Worm (Caenorhabditis elegans) whole organism, L1 larva: Measurements from ENCODE around the gene rom-2.

ENCODE experiments used
- C04F5.9 ChIP-seq: sonication (generic microtip); optimal IDR thresholded peaks from 2 replicates; lab custom pipeline; 2016; ENCODE audit warnings: missing genetic modification characterization, missing compliant biosample characterization
- ceh-82 ChIP-seq, 3 experiments: fragments of 150-350 bp in 1 of 3; sonication (generic microtip) in 2 of 3; optimal IDR thresholded peaks; 2 replicates each; lab custom pipeline; 2014 to 2017; ENCODE audit warnings: missing biosample characterization in 3 of 3, missing genetic modification characterization in 3 of 3
- lin-15B ChIP-seq: fragments of 150-350 bp; sonication (generic microtip); optimal IDR thresholded peaks from 3 replicates; lab custom pipeline; 2014; ENCODE audit warnings: missing biosample characterization, missing genetic modification characterization
- lsy-2 ChIP-seq, 2 experiments: fragments of 150-350 bp; optimal IDR thresholded peaks; 2 replicates each; lab custom pipeline; 2014; ENCODE audit warnings: missing biosample characterization in 2 of 2, missing genetic modification characterization in 2 of 2
- pag-3 ChIP-seq: sonication (generic microtip); optimal IDR thresholded peaks from 2 replicates; lab custom pipeline; 2017; ENCODE audit warnings: missing genetic modification characterization, mild to moderate bottlenecking, missing compliant biosample characterization, antibody characterized with exemption, borderline replicate concordance; ENCODE audit not compliant: insufficient read depth
- ztf-11 ChIP-seq, 2 experiments: sonication (generic microtip); optimal IDR thresholded peaks; 2 replicates each; lab custom pipeline; 2016 to 2017; ENCODE audit warnings: missing genetic modification characterization in 2 of 2, missing biosample characterization in 1 of 2, missing compliant biosample characterization in 1 of 2

DNA sequence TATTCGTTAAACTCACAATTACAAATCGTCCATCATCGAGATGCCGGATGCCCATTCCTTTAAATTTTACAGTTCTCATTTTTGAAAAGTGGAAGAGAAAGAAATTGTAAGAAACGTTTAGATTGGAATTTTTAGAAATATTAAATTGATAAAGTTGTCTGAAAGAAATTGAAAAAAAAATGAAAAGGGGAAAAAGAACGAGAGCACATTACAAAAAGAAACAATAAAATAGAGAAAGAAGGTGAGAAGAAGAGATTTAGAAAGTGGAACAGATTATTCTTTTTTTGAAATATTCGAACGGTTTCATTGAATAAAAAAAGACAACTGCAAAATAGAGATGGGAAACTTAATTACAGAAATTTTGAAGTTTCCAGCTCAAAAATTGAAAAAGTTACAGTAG lies 34.3 kb downstream of the rom-2 start, which contains the start of gene C48B4.8:
- TF ChIP-seq lin-15B (tag; lab: Kevin White, UChicago): no peak
- TF ChIP-seq ztf-11 (tag; optimal IDR thresholded peaks at IDR 0.05; lab: Kevin White, UChicago): no peak
- TF ChIP-seq lsy-2 (tag; optimal IDR thresholded peaks at IDR 0.05; lab: Kevin White, UChicago): no peak
- TF ChIP-seq ceh-82 (tag; optimal IDR thresholded peaks at IDR 0.05; lab: Kevin White, UChicago): no peak
- TF ChIP-seq pag-3 (tag; lab: Kevin White, UChicago): no peak
- no peak for TF ChIP-seq C04F5.9 (tag; lab: Kevin White, UChicago)
